Fruit fly (Drosophila melanogaster) whole organism, embryonic: ENCODE measurements around the gene yellow-e.

ENCODE experiments used
- B-H1 ChIP-seq: fragments of 200-800 bp; sonication (Bioruptor generic); IDR thresholded peaks from 3 replicates; pipeline ENCODE4 v1.3.6; 2022; ENCODE audit warnings: missing biosample characterization, missing genetic modification characterization
- CG10321 ChIP-seq: fragments of 200-800 bp; sonication (Bioruptor generic); IDR thresholded peaks from 2 replicates; pipeline ENCODE4 v1.3.6; 2022; ENCODE audit warnings: missing biosample characterization, missing genetic modification characterization
- CG10565 ChIP-seq: fragments of 200-800 bp; sonication (Bioruptor generic); optimal IDR thresholded peaks from 3 replicates; lab custom pipeline; 2016; ENCODE audit warnings: missing biosample characterization, mild to moderate bottlenecking, missing genetic modification characterization
- CG1233 ChIP-seq: fragments of 200-800 bp; sonication (Bioruptor generic); optimal IDR thresholded peaks from 4 replicates; lab custom pipeline; 2018; ENCODE audit warnings: missing biosample characterization, mild to moderate bottlenecking, missing genetic modification characterization
- CG14710 ChIP-seq: fragments of 200-800 bp; sonication (Bioruptor generic); optimal IDR thresholded peaks from 3 replicates; lab custom pipeline; 2019; ENCODE audit warnings: missing biosample characterization, mild to moderate bottlenecking, missing genetic modification characterization, moderate library complexity
- CG1602 ChIP-seq: fragments of 200-800 bp; sonication (Bioruptor generic); optimal IDR thresholded peaks from 3 replicates; lab custom pipeline; 2016; ENCODE audit warnings: missing biosample characterization, missing genetic modification characterization
- CG17359 ChIP-seq: fragments of 200-800 bp; sonication (Bioruptor generic); optimal IDR thresholded peaks from 3 replicates; lab custom pipeline; 2018; ENCODE audit warnings: missing biosample characterization, mild to moderate bottlenecking, missing genetic modification characterization, moderate library complexity
- CG1792 ChIP-seq: fragments of 200-800 bp; sonication (Bioruptor generic); optimal IDR thresholded peaks from 2 replicates; lab custom pipeline; 2016; ENCODE audit warnings: missing biosample characterization, missing genetic modification characterization
- CG2129 ChIP-seq: fragments of 200-800 bp; sonication (Bioruptor generic); IDR thresholded peaks from 2 replicates; pipeline ENCODE4 v1.3.6; 2022; ENCODE audit warnings: missing biosample characterization, missing genetic modification characterization; ENCODE audit not compliant: partially characterized antibody
- CG2875 ChIP-seq: fragments of 200-800 bp; sonication (Bioruptor generic); optimal IDR thresholded peaks from 2 replicates; lab custom pipeline; 2017; ENCODE audit warnings: missing biosample characterization, mild to moderate bottlenecking, missing genetic modification characterization, missing genetic modification reagents
- CG42726 ChIP-seq: fragments of 200-800 bp; sonication (Bioruptor generic); IDR thresholded peaks from 2 replicates; pipeline ENCODE4 v1.3.6; 2022; ENCODE audit warnings: missing biosample characterization, missing genetic modification characterization; ENCODE audit not compliant: partially characterized antibody
- CG6175 ChIP-seq: fragments of 200-800 bp; sonication (Bioruptor generic); IDR thresholded peaks from 3 replicates; pipeline ENCODE4 v1.3.6; 2022; ENCODE audit warnings: missing biosample characterization, missing genetic modification characterization
- CG7745 ChIP-seq: fragments of 200-800 bp; sonication (Bioruptor generic); optimal IDR thresholded peaks from 2 replicates; lab custom pipeline; 2018; ENCODE audit warnings: missing biosample characterization, mild to moderate bottlenecking, missing genetic modification characterization, moderate library complexity
- CG7839 ChIP-seq: fragments of 200-800 bp; sonication (Bioruptor generic); optimal IDR thresholded peaks from 3 replicates; lab custom pipeline; 2018; ENCODE audit warnings: missing biosample characterization, mild to moderate bottlenecking, missing genetic modification characterization, moderate library complexity
- CG9932 ChIP-seq: fragments of 200-800 bp; sonication (Bioruptor generic); IDR thresholded peaks from 2 replicates; pipeline ENCODE4 v1.3.6; 2022; ENCODE audit warnings: missing biosample characterization, missing genetic modification characterization
- Camta ChIP-seq: fragments of 200-800 bp; sonication (Bioruptor generic); optimal IDR thresholded peaks from 2 replicates; lab custom pipeline; 2016; ENCODE audit warnings: missing biosample characterization, missing genetic modification characterization
- Chrac-16 ChIP-seq: fragments of 200-800 bp; sonication (Bioruptor generic); optimal IDR thresholded peaks from 3 replicates; lab custom pipeline; 2016; ENCODE audit warnings: missing biosample characterization, missing genetic modification characterization
- CrebB ChIP-seq: fragments of 200-800 bp; sonication (Bioruptor generic); optimal IDR thresholded peaks from 3 replicates; lab custom pipeline; 2018; ENCODE audit warnings: missing biosample characterization, mild to moderate bottlenecking, missing genetic modification characterization
- Dfd ChIP-seq, 2 experiments: fragments of >200 bp; optimal IDR thresholded peaks; 2 replicates each; lab custom pipeline; 2017; ENCODE audit warnings: missing biosample characterization in 2 of 2, missing genetic modification characterization in 2 of 2
- Fer3 ChIP-seq: fragments of 200-800 bp; sonication (Bioruptor generic); optimal IDR thresholded peaks from 2 replicates; lab custom pipeline; 2018; ENCODE audit warnings: missing biosample characterization, mild to moderate bottlenecking, missing genetic modification characterization, moderate library complexity
- HLH54F ChIP-seq: fragments of 200-800 bp; sonication (Bioruptor generic); optimal IDR thresholded peaks from 3 replicates; lab custom pipeline; 2016; ENCODE audit warnings: missing biosample characterization, missing genetic modification characterization
- HmgZ ChIP-seq: fragments of 200-800 bp; sonication (Bioruptor generic); optimal IDR thresholded peaks from 2 replicates; lab custom pipeline; 2018; ENCODE audit warnings: missing biosample characterization, mild to moderate bottlenecking, missing genetic modification characterization
- Hr78 ChIP-seq, 2 experiments: fragments of 200-800 bp in 1 of 2; fragments of >200 bp in 1 of 2; sonication (Bioruptor generic) in 1 of 2; optimal IDR thresholded peaks; 2 replicates each; lab custom pipeline; 2017 to 2019; ENCODE audit warnings: missing biosample characterization in 2 of 2, missing genetic modification characterization in 2 of 2, mild to moderate bottlenecking in 1 of 2, moderate library complexity in 1 of 2
- Myb ChIP-seq: fragments of 200-800 bp; sonication (Bioruptor generic); optimal IDR thresholded peaks from 2 replicates; lab custom pipeline; 2016; ENCODE audit warnings: missing biosample characterization, missing genetic modification characterization
- NC2β ChIP-seq: fragments of 200-800 bp; sonication (Bioruptor generic); optimal IDR thresholded peaks from 2 replicates; lab custom pipeline; 2016; ENCODE audit warnings: missing biosample characterization, missing genetic modification characterization
- Oli ChIP-seq: fragments of 200-800 bp; sonication (Bioruptor generic); optimal IDR thresholded peaks from 2 replicates; lab custom pipeline; 2018; ENCODE audit warnings: missing biosample characterization, mild to moderate bottlenecking, missing genetic modification characterization, moderate library complexity
- Pdp1 ChIP-seq, 2 experiments: fragments of 200-800 bp; sonication (Bioruptor generic); optimal IDR thresholded peaks; 3 replicates each; lab custom pipeline; 2016; ENCODE audit warnings: missing biosample characterization in 2 of 2, missing genetic modification characterization in 2 of 2, mild to moderate bottlenecking in 1 of 2, moderate library complexity in 1 of 2
- Ptx1 ChIP-seq: fragments of 200-800 bp; sonication (Bioruptor generic); IDR thresholded peaks from 2 replicates; pipeline ENCODE4 v1.3.6; 2022; ENCODE audit warnings: missing biosample characterization, missing genetic modification characterization
- Spps ChIP-seq: fragments of 200-800 bp; sonication (Bioruptor generic); optimal IDR thresholded peaks from 2 replicates; lab custom pipeline; 2018; ENCODE audit warnings: missing biosample characterization, mild to moderate bottlenecking, missing genetic modification characterization
- Sry-δ ChIP-seq: fragments of 200-800 bp; sonication (Bioruptor generic); optimal IDR thresholded peaks from 2 replicates; lab custom pipeline; 2016; ENCODE audit warnings: missing biosample characterization, missing genetic modification characterization
- Xbp1 ChIP-seq: fragments of 200-800 bp; sonication (Bioruptor generic); optimal IDR thresholded peaks from 3 replicates; lab custom pipeline; 2016; ENCODE audit warnings: missing biosample characterization, mild to moderate bottlenecking, missing genetic modification characterization
- ap ChIP-seq: fragments of 200-800 bp; sonication (Bioruptor generic); IDR thresholded peaks from 2 replicates; pipeline ENCODE4 v1.3.6; 2022; ENCODE audit warnings: missing biosample characterization, missing genetic modification characterization
- bcd ChIP-seq: fragments of 200-800 bp; sonication (Bioruptor generic); optimal IDR thresholded peaks from 2 replicates; lab custom pipeline; 2017; ENCODE audit warnings: missing biosample characterization, mild to moderate bottlenecking, missing genetic modification characterization
- cas ChIP-seq: fragments of 200-800 bp; sonication (Bioruptor generic); IDR thresholded peaks from 2 replicates; pipeline ENCODE4 v1.3.6; 2022; ENCODE audit warnings: missing biosample characterization, missing genetic modification characterization
- cato ChIP-seq: fragments of 200-800 bp; sonication (Bioruptor generic); optimal IDR thresholded peaks from 2 replicates; lab custom pipeline; 2016; ENCODE audit warnings: missing biosample characterization, missing genetic modification characterization, borderline replicate concordance
- croc ChIP-seq: fragments of 200-800 bp; sonication (Bioruptor generic); conservative IDR thresholded peaks from 3 replicates; pipeline ENCODE4 v1.3.6; 2022; ENCODE audit warnings: missing biosample characterization, missing genetic modification characterization
- da ChIP-seq: fragments of 200-800 bp; sonication (Bioruptor generic); optimal IDR thresholded peaks from 2 replicates; lab custom pipeline; 2016; ENCODE audit warnings: missing biosample characterization, missing genetic modification characterization
- disco-r ChIP-seq: fragments of 200-800 bp; sonication (Bioruptor generic); optimal IDR thresholded peaks from 2 replicates; lab custom pipeline; 2016; ENCODE audit warnings: missing biosample characterization, missing genetic modification characterization
- fd102C ChIP-seq: fragments of 200-800 bp; sonication (Bioruptor generic); optimal IDR thresholded peaks from 2 replicates; lab custom pipeline; 2018; ENCODE audit warnings: missing biosample characterization, mild to moderate bottlenecking, missing genetic modification characterization, moderate library complexity
- fd3F ChIP-seq: fragments of 200-800 bp; sonication (Bioruptor generic); optimal IDR thresholded peaks from 2 replicates; lab custom pipeline; 2018; ENCODE audit warnings: missing biosample characterization, mild to moderate bottlenecking, missing genetic modification characterization, moderate library complexity
- gce ChIP-seq: fragments of 200-800 bp; sonication (Bioruptor generic); IDR thresholded peaks from 3 replicates; pipeline ENCODE4 v1.3.6; 2022; ENCODE audit warnings: missing biosample characterization, missing genetic modification characterization
- grn ChIP-seq: fragments of 200-800 bp; sonication (Bioruptor generic); optimal IDR thresholded peaks from 3 replicates; lab custom pipeline; 2017; ENCODE audit warnings: missing biosample characterization, missing genetic modification characterization
- gt ChIP-seq: fragments of 200-800 bp; sonication (Bioruptor generic); IDR thresholded peaks from 2 replicates; pipeline ENCODE4 v1.3.6; 2022; ENCODE audit warnings: missing biosample characterization, missing genetic modification characterization
- hbn ChIP-seq: fragments of 200-800 bp; sonication (Bioruptor generic); IDR thresholded peaks from 2 replicates; pipeline ENCODE4 v1.3.6; 2022; ENCODE audit warnings: missing biosample characterization, missing genetic modification characterization; ENCODE audit not compliant: partially characterized antibody
- lmd ChIP-seq: fragments of 200-800 bp; sonication (Bioruptor generic); IDR thresholded peaks from 2 replicates; pipeline ENCODE4 v1.3.6; 2022; ENCODE audit warnings: missing biosample characterization, missing genetic modification characterization
- nom ChIP-seq: fragments of 200-800 bp; sonication (Bioruptor generic); optimal IDR thresholded peaks from 2 replicates; lab custom pipeline; 2017; ENCODE audit warnings: missing biosample characterization, missing genetic modification characterization, mild to moderate bottlenecking, moderate library complexity, missing genetic modification reagents
- pfk ChIP-seq: fragments of 200-800 bp; sonication (Bioruptor generic); optimal IDR thresholded peaks from 2 replicates; lab custom pipeline; 2018; ENCODE audit warnings: missing biosample characterization, mild to moderate bottlenecking, missing genetic modification characterization, moderate library complexity
- slou ChIP-seq: fragments of 200-800 bp; sonication (Bioruptor generic); optimal IDR thresholded peaks from 3 replicates; lab custom pipeline; 2016; ENCODE audit warnings: missing biosample characterization, missing genetic modification characterization
- trem ChIP-seq: fragments of 200-800 bp; optimal IDR thresholded peaks from 3 replicates; lab custom pipeline; 2019; ENCODE audit warnings: missing biosample characterization, mild to moderate bottlenecking, missing genetic modification characterization, moderate library complexity

The yellow-e gene

dm6 chr3R:13428341-13429040, 13.4 kb upstream of the yellow-e start (continued):
- TF ChIP-seq hbn (GFP tag; lab: Robert Waterston, UW), result no peak
- peak; percentile 62 for TF ChIP-seq bcd (GFP tag; lab: Kevin White, UChicago)
- TF ChIP-seq lmd, result peak; percentile 51
- TF ChIP-seq fd102C (GFP tag; lab: Kevin White, UChicago), result peak; percentile 17
- TF ChIP-seq fd3F (GFP tag; lab: Kevin White, UChicago), result peak; percentile 37
- TF ChIP-seq da (GFP tag; lab: Kevin White, UChicago), result no peak
- no peak for TF ChIP-seq CG10565 (GFP tag; lab: Kevin White, UChicago)
- TF ChIP-seq CG1792 (GFP tag; lab: Kevin White, UChicago), result no peak
- peak; percentile 43 for TF ChIP-seq Spps (tag; lab: Kevin White, UChicago)
- no peak for TF ChIP-seq HmgZ (tag; lab: Kevin White, UChicago)
- peak; percentile 53 for TF ChIP-seq Fer3 (tag; lab: Kevin White, UChicago)
- TF ChIP-seq CG1602 (GFP tag; lab: Kevin White, UChicago), result peak; percentile 57
- no peak for TF ChIP-seq slou (GFP tag; lab: Kevin White, UChicago)
- peak; percentile 74 for TF ChIP-seq Ptx1 (GFP tag; lab: Robert Waterston, UW)
- peak; percentile 43 for TF ChIP-seq Camta
- no peak for TF ChIP-seq pfk (GFP tag; lab: Kevin White, UChicago)
- no peak for TF ChIP-seq disco-r
- no peak for TF ChIP-seq CG42726 (GFP tag; lab: Robert Waterston, UW)
- no peak for TF ChIP-seq CG2129 (GFP tag; lab: Robert Waterston, UW)
- TF ChIP-seq Hr78 (GFP tag; optimal IDR thresholded peaks at IDR 0.05; lab: Kevin White, UChicago), result peak in 1 of 2 experiments; percentile 40
- peak; percentile 75 for TF ChIP-seq Oli
- TF ChIP-seq CG7745 (tag; lab: Kevin White, UChicago), result no peak
- TF ChIP-seq HLH54F, result peak; percentile 55
- peak; percentile 19 for TF ChIP-seq Myb (GFP tag; lab: Kevin White, UChicago)
- TF ChIP-seq CG17359 (tag; lab: Kevin White, UChicago), result peak; percentile 79
- TF ChIP-seq CG7839, result peak; percentile 80
- TF ChIP-seq CG2875 (GFP tag; lab: Kevin White, UChicago), result peak; percentile 36
- TF ChIP-seq nom, result peak; percentile 34
- peak; percentile 73 for TF ChIP-seq Xbp1
- no peak for TF ChIP-seq grn (GFP tag; lab: Kevin White, UChicago)
- peak; percentile 70 for TF ChIP-seq trem (tag; lab: Kevin White, UChicago)
- no peak for TF ChIP-seq cas
- peak; percentile 53 for TF ChIP-seq CG9932 (GFP tag; lab: Robert Waterston, UW)
- no peak for TF ChIP-seq CrebB (tag; lab: Kevin White, UChicago)
- TF ChIP-seq CG1233, result peak; percentile 61
- peak; percentile 65 for TF ChIP-seq Chrac-16 (GFP tag; lab: Kevin White, UChicago)
- TF ChIP-seq CG6175, result no peak
- 0 out of 3 replicates have a peak, but pooled peaks have one; percentile 31 for TF ChIP-seq B-H1 (GFP tag; lab: Robert Waterston, UW)
- no peak for TF ChIP-seq gt (GFP tag; lab: Robert Waterston, UW)
- TF ChIP-seq Sry-δ (GFP tag; lab: Kevin White, UChicago), result peak; percentile 19
- peak; percentile 69 for TF ChIP-seq CG14710
- peak; percentile 37; the same call in 1 of the 3 replicates for TF ChIP-seq gce (GFP tag; lab: Robert Waterston, UW)
- peak; percentile 62 for TF ChIP-seq ap (GFP tag; lab: Robert Waterston, UW)
- TF ChIP-seq Dfd (GFP tag; optimal IDR thresholded peaks at IDR 0.05; lab: Kevin White, UChicago), result no peak
- TF ChIP-seq cato (GFP tag; lab: Kevin White, UChicago), result no peak
- TF ChIP-seq NC2β, result peak; percentile 24
- no peak for TF ChIP-seq CG10321 (GFP tag; lab: Robert Waterston, UW)
- TF ChIP-seq Pdp1 (GFP tag; optimal IDR thresholded peaks at IDR 0.05; lab: Kevin White, UChicago), result peak; percentile 43 to 47
- TF ChIP-seq croc, result peak; percentile 49
